In the genomic region with DNA sequence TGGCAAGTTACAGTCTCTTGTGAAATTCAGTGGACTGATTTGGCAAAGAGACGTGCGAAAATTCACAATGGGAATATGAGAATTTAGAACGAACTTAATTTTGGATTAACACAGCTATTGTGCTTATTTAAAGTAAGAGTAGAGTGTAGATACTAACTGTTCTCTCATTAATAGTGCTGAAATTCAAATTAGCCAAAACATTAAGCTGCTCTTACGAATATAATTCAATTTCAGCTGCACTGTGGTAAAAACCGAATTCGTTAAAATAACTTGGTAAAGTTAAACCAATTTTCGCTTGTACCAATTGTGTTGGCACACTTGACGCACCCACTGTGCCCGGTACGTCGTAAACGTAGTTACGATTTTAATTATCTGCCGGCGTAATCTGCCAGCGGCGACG, we compare ENCODE assay signal across 1 fruit fly cellular context.
TF ChIP-seq lines count a peak whose summit lies in the region.

No protein-coding gene starts in this region.

TF ChIP-seq in whole organism, embryonic, 481 proteins besides CTCF, POLR2A, EP300 and RAD21 (continued from another document):
- TF ChIP-seq emc (GFP tag; optimal IDR thresholded peaks at IDR 0.05; lab: Kevin White, UChicago) (peak; percentile 31), nau (GFP tag; optimal IDR thresholded peaks at IDR 0.05; lab: Kevin White, UChicago) (peak; percentile 25), Hr39 (optimal IDR thresholded peaks at IDR 0.05; lab: Kevin White, UChicago) (no peak), ac (GFP tag; optimal IDR thresholded peaks at IDR 0.05; lab: Kevin White, UChicago) (no peak), CG16779 (GFP tag; IDR thresholded peaks at IDR 0.05; lab: Robert Waterston, UW) (no peak), lmd (GFP tag; IDR thresholded peaks at IDR 0.05; lab: Robert Waterston, UW) (peak; percentile 70), CG11456 (GFP tag; IDR thresholded peaks at IDR 0.05; lab: Robert Waterston, UW) (no peak), CG17568 (GFP tag; optimal IDR thresholded peaks at IDR 0.05; lab: Kevin White, UChicago) (no peak), pnt (GFP tag; optimal IDR thresholded peaks at IDR 0.05; lab: Kevin White, UChicago) (no peak), Oaz (GFP tag; IDR thresholded peaks at IDR 0.05; lab: Robert Waterston, UW) (no peak), mirr (GFP tag; optimal IDR thresholded peaks at IDR 0.05; lab: Kevin White, UChicago) (no peak), org-1 (GFP tag; optimal IDR thresholded peaks at IDR 0.05; lab: Kevin White, UChicago) (peak; percentile 42), CG13894 (tag; optimal IDR thresholded peaks at IDR 0.05; lab: Kevin White, UChicago) (no peak), nerfin-2 (GFP tag; IDR thresholded peaks at IDR 0.05; lab: Robert Waterston, UW; ENCODE audit: partially characterized antibody) (no peak), croc (GFP tag; conservative IDR thresholded peaks at IDR 0.05; lab: Robert Waterston, UW) (no peak), sug (tag; optimal IDR thresholded peaks at IDR 0.05; lab: Kevin White, UChicago) (no peak), CG4424 (GFP tag; optimal IDR thresholded peaks at IDR 0.05; lab: Kevin White, UChicago) (peak; percentile 5), al (GFP tag; IDR thresholded peaks at IDR 0.05; lab: Robert Waterston, UW) (peak; percentile 17; the same call in 1 of the 2 replicates), NfI (GFP tag; optimal IDR thresholded peaks at IDR 0.05; lab: Kevin White, UChicago) (peak; percentile 38), CG1529 (GFP tag; optimal IDR thresholded peaks at IDR 0.05; lab: Kevin White, UChicago) (no peak), chif (GFP tag; optimal IDR thresholded peaks at IDR 0.05; lab: Kevin White, UChicago) (peak in 1 of 2 experiments; percentile 11), CG17912 (GFP tag; optimal IDR thresholded peaks at IDR 0.05; lab: Kevin White, UChicago) (no peak), mam (GFP tag; optimal IDR thresholded peaks at IDR 0.05; lab: Kevin White, UChicago) (peak; percentile 47), fru (optimal IDR thresholded peaks at IDR 0.05; lab: Kevin White, UChicago) (no peak), CG6791 (GFP tag; IDR thresholded peaks at IDR 0.05; lab: Robert Waterston, UW; ENCODE audit: partially characterized antibody) (no peak), Nf-YC (tag; optimal IDR thresholded peaks at IDR 0.05; lab: Kevin White, UChicago) (no peak), klu (GFP tag; IDR thresholded peaks at IDR 0.05; lab: Robert Waterston, UW) (no peak), D19A (tag; optimal IDR thresholded peaks at IDR 0.05; lab: Kevin White, UChicago) (no peak), ttk (GFP tag; IDR thresholded peaks at IDR 0.05; lab: Robert Waterston, UW) (no peak), CG9215 (GFP tag; IDR thresholded peaks at IDR 0.05; lab: Robert Waterston, UW) (peak; percentile 62), chinmo (GFP tag; IDR thresholded peaks at IDR 0.05; lab: Robert Waterston, UW; ENCODE audit: partially characterized antibody) (no peak), Six4 (GFP tag; optimal IDR thresholded peaks at IDR 0.05; lab: Kevin White, UChicago) (no peak), CG32772 (GFP tag; IDR thresholded peaks at IDR 0.05; lab: Robert Waterston, UW) (no peak), Antp (GFP tag; optimal IDR thresholded peaks at IDR 0.05; lab: Kevin White, UChicago) (peak; percentile 31), CG14710 (tag; optimal IDR thresholded peaks at IDR 0.05; lab: Kevin White, UChicago) (no peak), Bdp1 (GFP tag; optimal IDR thresholded peaks at IDR 0.05; lab: Kevin White, UChicago) (peak; percentile 2), CG15601 (tag; optimal IDR thresholded peaks at IDR 0.05; lab: Kevin White, UChicago) (no peak), CG12071 (GFP tag; optimal IDR thresholded peaks at IDR 0.05; lab: Kevin White, UChicago) (peak; percentile 12), CG10543 (GFP tag; optimal IDR thresholded peaks at IDR 0.05; lab: Kevin White, UChicago) (no peak), gsb (GFP tag; IDR thresholded peaks at IDR 0.05; lab: Robert Waterston, UW) (peak; percentile 17; the same call in 1 of the 2 replicates), seq (GFP tag; IDR thresholded peaks at IDR 0.05; lab: Robert Waterston, UW) (no peak), CG8089 (GFP tag; optimal IDR thresholded peaks at IDR 0.05; lab: Kevin White, UChicago) (no peak), CG11398 (GFP tag; optimal IDR thresholded peaks at IDR 0.05; lab: Kevin White, UChicago) (no peak), slou (GFP tag; optimal IDR thresholded peaks at IDR 0.05; lab: Kevin White, UChicago) (no peak), CG3065 (GFP tag; optimal IDR thresholded peaks at IDR 0.05; lab: Kevin White, UChicago) (no peak), hbn (GFP tag; IDR thresholded peaks at IDR 0.05; lab: Robert Waterston, UW; ENCODE audit: partially characterized antibody) (no peak), CG1024 (GFP tag; IDR thresholded peaks at IDR 0.05; lab: Robert Waterston, UW) (no peak), crp (GFP tag; optimal IDR thresholded peaks at IDR 0.05; lab: Kevin White, UChicago) (no peak), wdn (GFP tag; IDR thresholded peaks at IDR 0.05; lab: Robert Waterston, UW) (no peak), B-H1 (GFP tag; IDR thresholded peaks at IDR 0.05; lab: Robert Waterston, UW) (no peak), hkb (optimal IDR thresholded peaks at IDR 0.05; lab: Kevin White, UChicago) (no peak), hkb (GFP tag; IDR thresholded peaks at IDR 0.05; lab: Robert Waterston, UW) (no peak), Abd-B (GFP tag; optimal IDR thresholded peaks at IDR 0.05; lab: Kevin White, UChicago) (no peak), Rfx (GFP tag; IDR thresholded peaks at IDR 0.05; lab: Robert Waterston, UW) (peak; percentile 71), CG17361 (GFP tag; IDR thresholded peaks at IDR 0.05; lab: Robert Waterston, UW) (peak; percentile 45; the same call in 2 of the 3 replicates), luna (GFP tag; optimal IDR thresholded peaks at IDR 0.05; lab: Kevin White, UChicago) (no peak), CG15269 (tag; optimal IDR thresholded peaks at IDR 0.05; lab: Kevin White, UChicago) (peak; percentile 69), sisA (GFP tag; IDR thresholded peaks at IDR 0.05; lab: Robert Waterston, UW) (no peak), CG4820 (GFP tag; optimal IDR thresholded peaks at IDR 0.05; lab: Kevin White, UChicago) (peak; percentile 17), CG2875 (GFP tag; optimal IDR thresholded peaks at IDR 0.05; lab: Kevin White, UChicago) (no peak), Neu2 (GFP tag; optimal IDR thresholded peaks at IDR 0.05; lab: Kevin White, UChicago; ENCODE audit: borderline replicate concordance) (no peak), CG4730 (GFP tag; IDR thresholded peaks at IDR 0.05; lab: Robert Waterston, UW) (no peak), CG13775 (GFP tag; optimal IDR thresholded peaks at IDR 0.05; lab: Kevin White, UChicago) (peak; percentile 50), Kr (GFP tag; optimal IDR thresholded peaks at IDR 0.05; lab: Kevin White, UChicago) (no peak), CG30431 (GFP tag; optimal IDR thresholded peaks at IDR 0.05; lab: Kevin White, UChicago) (no peak), CG8290 (GFP tag; optimal IDR thresholded peaks at IDR 0.05; lab: Kevin White, UChicago) (no peak), CG8290 (tag; optimal IDR thresholded peaks at IDR 0.05; lab: Kevin White, UChicago) (peak in 1 of 2 experiments; percentile 65), CG6813 (GFP tag; optimal IDR thresholded peaks at IDR 0.05; lab: Kevin White, UChicago) (no peak), CG9817 (tag; optimal IDR thresholded peaks at IDR 0.05; lab: Kevin White, UChicago) (peak; percentile 23), zf30C (GFP tag; optimal IDR thresholded peaks at IDR 0.05; lab: Kevin White, UChicago) (no peak), CG34224 (GFP tag; IDR thresholded peaks at IDR 0.05; lab: Robert Waterston, UW; ENCODE audit: partially characterized antibody) (no peak), exex (tag; optimal IDR thresholded peaks at IDR 0.05; lab: Kevin White, UChicago) (no peak), CG6272 (GFP tag; IDR thresholded peaks at IDR 0.05; lab: Robert Waterston, UW) (no peak), CG2129 (GFP tag; IDR thresholded peaks at IDR 0.05; lab: Robert Waterston, UW; ENCODE audit: partially characterized antibody) (no peak), crol (GFP tag; IDR thresholded peaks at IDR 0.05; lab: Robert Waterston, UW) (no peak), CG18476 (GFP tag; optimal IDR thresholded peaks at IDR 0.05; lab: Kevin White, UChicago) (peak; percentile 24), HLH4C (GFP tag; IDR thresholded peaks at IDR 0.05; lab: Robert Waterston, UW; ENCODE audit: partially characterized antibody) (no peak), CG10321 (GFP tag; IDR thresholded peaks at IDR 0.05; lab: Robert Waterston, UW) (no peak), psq (GFP tag; optimal IDR thresholded peaks at IDR 0.05; lab: Kevin White, UChicago) (no peak), sr (GFP tag; IDR thresholded peaks at IDR 0.05; lab: Robert Waterston, UW) (no peak), Fer2 (tag; optimal IDR thresholded peaks at IDR 0.05; lab: Kevin White, UChicago) (no peak), CG6254 (GFP tag; optimal IDR thresholded peaks at IDR 0.05; lab: Kevin White, UChicago) (no peak), lbe (GFP tag; optimal IDR thresholded peaks at IDR 0.05; lab: Kevin White, UChicago) (no peak), da (GFP tag; optimal IDR thresholded peaks at IDR 0.05; lab: Kevin White, UChicago) (no peak), gro (GFP tag; optimal IDR thresholded peaks at IDR 0.05; lab: Kevin White, UChicago) (no peak), Ada2b (GFP tag; IDR thresholded peaks at IDR 0.05; lab: Robert Waterston, UW) (peak; percentile 14; the same call in 1 of the 2 replicates), CG7372 (GFP tag; IDR thresholded peaks at IDR 0.05; lab: Robert Waterston, UW) (0 out of 2 replicates have a peak, but pooled peaks have one; percentile 10), dm (GFP tag; optimal IDR thresholded peaks at IDR 0.05; lab: Kevin White, UChicago) (no peak), dysf (GFP tag; IDR thresholded peaks at IDR 0.05; lab: Robert Waterston, UW) (peak; percentile 65; the same call in 2 of the 3 replicates), CG16813 (GFP tag; IDR thresholded peaks at IDR 0.05; lab: Robert Waterston, UW; ENCODE audit: partially characterized antibody) (no peak), ewg (GFP tag; optimal IDR thresholded peaks at IDR 0.05; lab: Kevin White, UChicago) (no peak), Dref (GFP tag; IDR thresholded peaks at IDR 0.05; lab: Robert Waterston, UW) (no peak), lola (GFP tag; optimal IDR thresholded peaks at IDR 0.05; lab: Kevin White, UChicago) (no peak), rib (GFP tag; IDR thresholded peaks at IDR 0.05; lab: Robert Waterston, UW) (no peak), CG18619 (GFP tag; optimal IDR thresholded peaks at IDR 0.05; lab: Kevin White, UChicago) (peak; percentile 52), Dll (GFP tag; IDR thresholded peaks at IDR 0.05; lab: Robert Waterston, UW; ENCODE audit: partially characterized antibody) (no peak), insv (GFP tag; optimal IDR thresholded peaks at IDR 0.05; lab: Kevin White, UChicago) (no peak), Eip74EF (GFP tag; optimal IDR thresholded peaks at IDR 0.05; lab: Kevin White, UChicago) (no peak), Hr3 (GFP tag; optimal IDR thresholded peaks at IDR 0.05; lab: Kevin White, UChicago) (no peak), sd (tag; optimal IDR thresholded peaks at IDR 0.05; lab: Kevin White, UChicago) (no peak), gem (tag; optimal IDR thresholded peaks at IDR 0.05; lab: Kevin White, UChicago) (peak; percentile 60), pros (GFP tag; optimal IDR thresholded peaks at IDR 0.05; lab: Kevin White, UChicago) (no peak), Myb (GFP tag; optimal IDR thresholded peaks at IDR 0.05; lab: Kevin White, UChicago) (peak; percentile 52), br (optimal IDR thresholded peaks at IDR 0.05; lab: Kevin White, UChicago) (no peak), nmo (GFP tag; optimal IDR thresholded peaks at IDR 0.05; lab: Kevin White, UChicago) (peak; percentile 39), Asciz (GFP tag; optimal IDR thresholded peaks at IDR 0.05; lab: Kevin White, UChicago) (no peak), Bgb (GFP tag; IDR thresholded peaks at IDR 0.05; lab: Robert Waterston, UW; ENCODE audit: partially characterized antibody) (no peak), Hey (tag; optimal IDR thresholded peaks at IDR 0.05; lab: Kevin White, UChicago) (no peak), CG33557 (GFP tag; optimal IDR thresholded peaks at IDR 0.05; lab: Kevin White, UChicago) (no peak), phol (tag; optimal IDR thresholded peaks at IDR 0.05; lab: Kevin White, UChicago) (peak; percentile 12), grn (GFP tag; optimal IDR thresholded peaks at IDR 0.05; lab: Kevin White, UChicago) (peak; percentile 12), odd (GFP tag; optimal IDR thresholded peaks at IDR 0.05; lab: Kevin White, UChicago) (no peak), Xbp1 (GFP tag; optimal IDR thresholded peaks at IDR 0.05; lab: Kevin White, UChicago) (peak; percentile 54), Med (GFP tag; lab: Kevin White, UChicago) (peak; percentile 85)
